Worm (Caenorhabditis elegans): Measurements from ENCODE around the gene set-1.
A peak's percentile ranks its signal among the peaks of the same experiment; 100 is the strongest.

Gene set-1

ce11 chrIII:6467005-6467404 lies 14.8 kb upstream of the set-1 start, which contains the start of gene T26A5.2:
Gene T26A5.2 (plus strand): TSS chrIII:6467305.
- TF ChIP-seq skn-1 (tag; optimal IDR thresholded peaks at IDR 0.05) (no peak), alr-1 (tag; optimal IDR thresholded peaks at IDR 0.05) (no peak), F13H6.1 (tag; optimal IDR thresholded peaks at IDR 0.05) (no peak), sem-4 (tag; optimal IDR thresholded peaks at IDR 0.05) (no peak)

- no peak for TF ChIP-seq nhr-129 (tag; optimal IDR thresholded peaks at IDR 0.05)
Measured at ce11 chrIII:6464913-6465312, 12.7 kb upstream of the set-1 start, which contains the start of gene nduf-2.2. Gene nduf-2.2 (plus strand): TSS chrIII:6465222.

ce11 chrIII:6464113-6464571 lies 12.0 kb upstream of the set-1 start:
- no peak for TF ChIP-seq nhr-11 (tag; optimal IDR thresholded peaks at IDR 0.05)
- TF ChIP-seq gmeb-1 (tag; optimal IDR thresholded peaks at IDR 0.05): peak; percentile 85
- no peak for TF ChIP-seq nhr-10 (tag; optimal IDR thresholded peaks at IDR 0.05)
- TF ChIP-seq ceh-16 (tag; optimal IDR thresholded peaks at IDR 0.05): peak; percentile 62
- peak; percentile 75 to 83 for TF ChIP-seq lsy-2 (tag; optimal IDR thresholded peaks at IDR 0.05)
- peak; percentile 85 to 92 for TF ChIP-seq mdl-1 (tag; optimal IDR thresholded peaks at IDR 0.05)
- TF ChIP-seq nhr-25 (tag; optimal IDR thresholded peaks at IDR 0.05): no peak
- no peak for TF ChIP-seq ztf-1 (GFP tag; conservative IDR thresholded peaks at IDR 0.05)
- TF ChIP-seq peb-1 (tag; optimal IDR thresholded peaks at IDR 0.05): peak; percentile 1
- peak; percentile 73 for TF ChIP-seq zag-1 (tag; optimal IDR thresholded peaks at IDR 0.05)
- no peak for TF ChIP-seq lin-39 (tag; optimal IDR thresholded peaks at IDR 0.05)
- TF ChIP-seq lin-13 (GFP tag; optimal IDR thresholded peaks at IDR 0.05): peak; percentile 66
- no peak for TF ChIP-seq elt-3 (tag; optimal IDR thresholded peaks at IDR 0.05)
- TF ChIP-seq egl-27 (tag; optimal IDR thresholded peaks at IDR 0.05): no peak
- no peak for TF ChIP-seq unc-39 (tag; optimal IDR thresholded peaks at IDR 0.05)
- peak; percentile 94 for TF ChIP-seq F13H6.1 (tag; optimal IDR thresholded peaks at IDR 0.05)
- TF ChIP-seq nhr-21 (tag; optimal IDR thresholded peaks at IDR 0.05): peak; percentile 86
- peak; percentile 98 for TF ChIP-seq fos-1 (tag; optimal IDR thresholded peaks at IDR 0.05)
- TF ChIP-seq nhr-77 (tag; optimal IDR thresholded peaks at IDR 0.05): no peak
- TF ChIP-seq unc-62 (GFP tag; optimal IDR thresholded peaks at IDR 0.05): no peak
- no peak for TF ChIP-seq ztf-11 (tag; optimal IDR thresholded peaks at IDR 0.05)
- TF ChIP-seq nhr-129 (tag; optimal IDR thresholded peaks at IDR 0.05): peak; percentile 83
- TF ChIP-seq blmp-1 (tag; optimal IDR thresholded peaks at IDR 0.05; ENCODE audit: insufficient read depth): peak; percentile 65
- TF ChIP-seq ztf-4 (tag; optimal IDR thresholded peaks at IDR 0.05): peak; percentile 43
- TF ChIP-seq snpc-4 (tag; optimal IDR thresholded peaks at IDR 0.05): peak; percentile 40
- TF ChIP-seq sma-9 (GFP tag; optimal IDR thresholded peaks at IDR 0.05): peak; percentile 80
- TF ChIP-seq sma-9 (tag; optimal IDR thresholded peaks at IDR 0.05): no peak
- TF ChIP-seq skn-1 (tag; optimal IDR thresholded peaks at IDR 0.05): no peak
- peak; percentile 88 for TF ChIP-seq crh-2 (tag; optimal IDR thresholded peaks at IDR 0.05)
- TF ChIP-seq Y55F3AM.14 (GFP tag; optimal IDR thresholded peaks at IDR 0.05): peak; percentile 89
- peak; percentile 79 for TF ChIP-seq C34F6.9 (tag; optimal IDR thresholded peaks at IDR 0.05)
- peak; percentile 10 for TF ChIP-seq nhr-6 (tag; optimal IDR thresholded peaks at IDR 0.05)
- TF ChIP-seq R02D3.7 (tag; optimal IDR thresholded peaks at IDR 0.05): no peak
- TF ChIP-seq nhr-12 (tag; optimal IDR thresholded peaks at IDR 0.05): no peak
- peak; percentile 91 for TF ChIP-seq sma-3 (GFP tag; optimal IDR thresholded peaks at IDR 0.05)
- TF ChIP-seq elt-1 (tag; optimal IDR thresholded peaks at IDR 0.05): no peak
- TF ChIP-seq alr-1 (tag; optimal IDR thresholded peaks at IDR 0.05): no peak
- no peak for TF ChIP-seq nhr-237 (tag; optimal IDR thresholded peaks at IDR 0.05)
- TF ChIP-seq mbf-1 (tag; optimal IDR thresholded peaks at IDR 0.05): no peak
- no peak for TF ChIP-seq dmd-4 (tag; optimal IDR thresholded peaks at IDR 0.05)
- TF ChIP-seq lin-11 (tag; optimal IDR thresholded peaks at IDR 0.05): peak; percentile 67
- no peak for TF ChIP-seq aly-2 (tag; optimal IDR thresholded peaks at IDR 0.05)
- TF ChIP-seq ama-1 (optimal IDR thresholded peaks at IDR 0.05): peak; percentile 85
- peak; percentile 66 for TF ChIP-seq ceh-82 (tag; optimal IDR thresholded peaks at IDR 0.05)
- peak; percentile 68 for TF ChIP-seq sem-4 (tag; optimal IDR thresholded peaks at IDR 0.05)
- no peak for TF ChIP-seq nhr-23 (tag; optimal IDR thresholded peaks at IDR 0.05)
- TF ChIP-seq ZK546.5 (tag; optimal IDR thresholded peaks at IDR 0.05): no peak
- peak; percentile 79 for TF ChIP-seq mab-5 (tag; optimal IDR thresholded peaks at IDR 0.05)
- TF ChIP-seq unc-55 (GFP tag; optimal IDR thresholded peaks at IDR 0.05): peak; percentile 85

Data from whole organism, L2 larva.